Fruit fly (Drosophila melanogaster) whole organism, embryonic: ENCODE data around the gene mbm.
A peak's percentile ranks its signal among the peaks of the same experiment; 100 is the strongest.

Experiments used
- B-H1 ChIP-seq: fragments of 200-800 bp; sonication (Bioruptor generic); IDR thresholded peaks from 3 replicates; pipeline ENCODE4 v1.3.6; 2022; ENCODE audit warnings: missing biosample characterization, missing genetic modification characterization
- Bdp1 ChIP-seq: fragments of 200-800 bp; sonication (Bioruptor generic); optimal IDR thresholded peaks from 3 replicates; lab custom pipeline; 2016; ENCODE audit warnings: missing biosample characterization, missing genetic modification characterization
- CG10431 ChIP-seq: fragments of 200-800 bp; sonication (Bioruptor generic); optimal IDR thresholded peaks from 3 replicates; lab custom pipeline; 2018; ENCODE audit warnings: missing biosample characterization, mild to moderate bottlenecking, missing genetic modification characterization
- CG11398 ChIP-seq: fragments of 200-800 bp; sonication (Bioruptor generic); optimal IDR thresholded peaks from 2 replicates; lab custom pipeline; 2016; ENCODE audit warnings: missing biosample characterization, missing genetic modification characterization
- CG12659 ChIP-seq: fragments of 200-800 bp; sonication (Bioruptor generic); optimal IDR thresholded peaks from 3 replicates; lab custom pipeline; 2017; ENCODE audit warnings: mild to moderate bottlenecking, missing biosample characterization, missing genetic modification reagents, missing genetic modification characterization
- CG12769 ChIP-seq: fragments of 200-800 bp; sonication (Bioruptor generic); optimal IDR thresholded peaks from 2 replicates; lab custom pipeline; 2019; ENCODE audit warnings: missing biosample characterization, mild to moderate bottlenecking, missing genetic modification characterization, moderate library complexity
- CG13775 ChIP-seq: fragments of 200-800 bp; sonication (Bioruptor generic); optimal IDR thresholded peaks from 3 replicates; lab custom pipeline; 2017; ENCODE audit warnings: missing biosample characterization, mild to moderate bottlenecking, missing genetic modification characterization
- CG14860 ChIP-seq: fragments of 200-800 bp; sonication (Bioruptor generic); IDR thresholded peaks from 3 replicates; pipeline ENCODE4 v1.3.6; 2022; ENCODE audit warnings: missing biosample characterization, missing genetic modification characterization; ENCODE audit not compliant: partially characterized antibody
- CG14965 ChIP-seq: fragments of 200-800 bp; sonication (Bioruptor generic); optimal IDR thresholded peaks from 2 replicates; lab custom pipeline; 2016; ENCODE audit warnings: missing biosample characterization, missing genetic modification characterization, borderline replicate concordance
- CG15514 ChIP-seq: fragments of 200-800 bp; sonication (Bioruptor generic); optimal IDR thresholded peaks from 3 replicates; lab custom pipeline; 2017; ENCODE audit warnings: missing biosample characterization, missing genetic modification characterization, mild to moderate bottlenecking, moderate library complexity, missing genetic modification reagents
- CG16815 ChIP-seq: fragments of 200-800 bp; sonication (Bioruptor generic); optimal IDR thresholded peaks from 3 replicates; lab custom pipeline; 2017; ENCODE audit warnings: missing biosample characterization, mild to moderate bottlenecking, missing genetic modification characterization
- CG31365 ChIP-seq: fragments of 200-800 bp; sonication (Bioruptor generic); optimal IDR thresholded peaks from 2 replicates; lab custom pipeline; 2018; ENCODE audit warnings: missing biosample characterization, mild to moderate bottlenecking, missing genetic modification characterization
- CG32767 ChIP-seq: fragments of 200-800 bp; sonication (Bioruptor generic); IDR thresholded peaks from 2 replicates; pipeline ENCODE4 v1.3.6; 2022; ENCODE audit warnings: missing biosample characterization, missing genetic modification characterization
- CG34376 ChIP-seq: fragments of 200-800 bp; sonication (Bioruptor generic); optimal IDR thresholded peaks from 2 replicates; lab custom pipeline; 2018; ENCODE audit warnings: missing biosample characterization, mild to moderate bottlenecking, missing genetic modification characterization
- CG7556 ChIP-seq: fragments of 200-800 bp; sonication (Bioruptor generic); optimal IDR thresholded peaks from 2 replicates; lab custom pipeline; 2017; ENCODE audit warnings: missing biosample characterization, mild to moderate bottlenecking, missing genetic modification characterization
- CG9437 ChIP-seq: fragments of 200-800 bp; sonication (Bioruptor generic); optimal IDR thresholded peaks from 2 replicates; lab custom pipeline; 2018; ENCODE audit warnings: missing biosample characterization, mild to moderate bottlenecking, missing genetic modification characterization
- CG9876 ChIP-seq: fragments of 200-800 bp; sonication (Bioruptor generic); optimal IDR thresholded peaks from 2 replicates; lab custom pipeline; 2016; ENCODE audit warnings: missing biosample characterization, missing genetic modification characterization
- D ChIP-seq, 2 experiments: fragments of 200-800 bp in 1 of 2; fragments of >200 bp in 1 of 2; sonication (Bioruptor generic) in 1 of 2; optimal IDR thresholded peaks; 2 replicates in 1 of 2; 3 replicates in 1 of 2; lab custom pipeline; 2017; ENCODE audit warnings: mild to moderate bottlenecking in 1 of 2, missing biosample characterization in 1 of 2, missing genetic modification characterization in 1 of 2, missing genetic modification reagents in 1 of 2
- Dad ChIP-seq: fragments of 200-800 bp; sonication (Bioruptor generic); optimal IDR thresholded peaks from 3 replicates; lab custom pipeline; 2016; ENCODE audit warnings: missing biosample characterization, missing genetic modification characterization
- Deaf1 ChIP-seq: fragments of 200-800 bp; optimal IDR thresholded peaks from 3 replicates; lab custom pipeline; 2019; ENCODE audit warnings: missing biosample characterization, mild to moderate bottlenecking, missing genetic modification characterization, moderate library complexity
- MBD-R2 ChIP-seq: fragments of 200-800 bp; sonication (Bioruptor generic); IDR thresholded peaks from 2 replicates; pipeline ENCODE4 v1.3.6; 2022; ENCODE audit warnings: missing biosample characterization, missing genetic modification characterization
- Mrtf ChIP-seq: fragments of 200-800 bp; sonication (Bioruptor generic); IDR thresholded peaks from 3 replicates; pipeline ENCODE4 v1.3.6; 2022; ENCODE audit warnings: missing biosample characterization, missing genetic modification characterization
- NC2β ChIP-seq: fragments of 200-800 bp; sonication (Bioruptor generic); optimal IDR thresholded peaks from 2 replicates; lab custom pipeline; 2016; ENCODE audit warnings: missing biosample characterization, missing genetic modification characterization
- Nf-YA ChIP-seq: fragments of 200-800 bp; sonication (Bioruptor generic); IDR thresholded peaks from 2 replicates; pipeline ENCODE4 v1.3.6; 2022; ENCODE audit warnings: missing biosample characterization, missing genetic modification characterization
- NfI ChIP-seq: fragments of 200-800 bp; sonication (Bioruptor generic); optimal IDR thresholded peaks from 3 replicates; lab custom pipeline; 2018; ENCODE audit warnings: missing biosample characterization, mild to moderate bottlenecking, missing genetic modification characterization, moderate library complexity
- Optix ChIP-seq: fragments of 200-800 bp; sonication (Bioruptor generic); IDR thresholded peaks from 3 replicates; pipeline ENCODE4 v1.3.6; 2022; ENCODE audit warnings: missing biosample characterization, missing genetic modification characterization
- Xrp1 ChIP-seq: fragments of 200-800 bp; sonication (Bioruptor generic); IDR thresholded peaks from 2 replicates; pipeline ENCODE4 v1.3.6; 2022; ENCODE audit warnings: missing biosample characterization, missing genetic modification characterization
- bowl ChIP-seq: fragments of 200-800 bp; sonication (Bioruptor generic); IDR thresholded peaks from 2 replicates; pipeline ENCODE4 v1.3.6; 2022; ENCODE audit warnings: missing biosample characterization, missing genetic modification characterization
- bsh ChIP-seq, 2 experiments: fragments of 200-800 bp; sonication (Bioruptor generic); optimal IDR thresholded peaks; 2 replicates each; lab custom pipeline; 2017 to 2018; ENCODE audit warnings: mild to moderate bottlenecking in 2 of 2, missing biosample characterization in 2 of 2, missing genetic modification characterization in 2 of 2, moderate library complexity in 1 of 2
- btn ChIP-seq: fragments of 200-800 bp; sonication (Bioruptor generic); optimal IDR thresholded peaks from 2 replicates; lab custom pipeline; 2016; ENCODE audit warnings: missing biosample characterization, missing genetic modification characterization
- chinmo ChIP-seq: fragments of 200-800 bp; sonication (Bioruptor generic); IDR thresholded peaks from 4 replicates; pipeline ENCODE4 v1.3.6; 2022; ENCODE audit warnings: missing biosample characterization, missing genetic modification characterization; ENCODE audit not compliant: partially characterized antibody
- danr ChIP-seq: fragments of 200-800 bp; sonication (Bioruptor generic); IDR thresholded peaks from 2 replicates; pipeline ENCODE4 v1.3.6; 2022; ENCODE audit warnings: missing biosample characterization, missing genetic modification characterization
- fd3F ChIP-seq: fragments of 200-800 bp; sonication (Bioruptor generic); optimal IDR thresholded peaks from 2 replicates; lab custom pipeline; 2018; ENCODE audit warnings: missing biosample characterization, mild to moderate bottlenecking, missing genetic modification characterization, moderate library complexity
- fru ChIP-seq: fragments of >200 bp; optimal IDR thresholded peaks from 2 replicates; lab custom pipeline; 2017
- jigr1 ChIP-seq: fragments of 200-800 bp; sonication (Bioruptor generic); IDR thresholded peaks from 3 replicates; pipeline ENCODE4 v1.3.6; 2022; ENCODE audit warnings: missing biosample characterization, missing genetic modification characterization
- lbe ChIP-seq: fragments of 200-800 bp; sonication (Bioruptor generic); optimal IDR thresholded peaks from 2 replicates; lab custom pipeline; 2016; ENCODE audit warnings: missing biosample characterization, mild to moderate bottlenecking, missing genetic modification characterization
- mirr ChIP-seq: fragments of 200-800 bp; sonication (Bioruptor generic); optimal IDR thresholded peaks from 3 replicates; lab custom pipeline; 2018; ENCODE audit warnings: missing biosample characterization, mild to moderate bottlenecking, missing genetic modification characterization
- nerfin-2 ChIP-seq: fragments of 200-800 bp; sonication (Bioruptor generic); IDR thresholded peaks from 2 replicates; pipeline ENCODE4 v1.3.6; 2022; ENCODE audit warnings: missing biosample characterization, missing genetic modification characterization; ENCODE audit not compliant: partially characterized antibody
- nmo ChIP-seq: fragments of 200-800 bp; sonication (Bioruptor generic); optimal IDR thresholded peaks from 2 replicates; lab custom pipeline; 2018; ENCODE audit warnings: missing biosample characterization, mild to moderate bottlenecking, missing genetic modification characterization, moderate library complexity
- oc ChIP-seq: fragments of 200-800 bp; sonication (Bioruptor generic); optimal IDR thresholded peaks from 2 replicates; lab custom pipeline; 2018; ENCODE audit warnings: missing biosample characterization, mild to moderate bottlenecking, missing genetic modification characterization, moderate library complexity
- org-1 ChIP-seq: fragments of 200-800 bp; sonication (Bioruptor generic); optimal IDR thresholded peaks from 2 replicates; lab custom pipeline; 2017; ENCODE audit warnings: missing biosample characterization, missing genetic modification characterization
- ro ChIP-seq: fragments of 200-800 bp; sonication (Bioruptor generic); IDR thresholded peaks from 2 replicates; pipeline ENCODE4 v1.3.6; 2022; ENCODE audit warnings: missing biosample characterization, missing genetic modification characterization
- sisA ChIP-seq: fragments of 200-800 bp; sonication (Bioruptor generic); IDR thresholded peaks from 2 replicates; pipeline ENCODE4 v1.3.6; 2022; ENCODE audit warnings: missing biosample characterization, missing genetic modification characterization
- slbo ChIP-seq: fragments of 200-800 bp; sonication (Bioruptor generic); IDR thresholded peaks from 2 replicates; pipeline ENCODE4 v1.3.6; 2022; ENCODE audit warnings: missing biosample characterization, missing genetic modification characterization
- slou ChIP-seq: fragments of 200-800 bp; sonication (Bioruptor generic); optimal IDR thresholded peaks from 3 replicates; lab custom pipeline; 2016; ENCODE audit warnings: missing biosample characterization, missing genetic modification characterization
- sug ChIP-seq: fragments of 200-800 bp; optimal IDR thresholded peaks from 2 replicates; lab custom pipeline; 2019; ENCODE audit warnings: missing biosample characterization, mild to moderate bottlenecking, missing genetic modification characterization, moderate library complexity
- ttk ChIP-seq: fragments of 200-800 bp; sonication (Bioruptor generic); IDR thresholded peaks from 2 replicates; pipeline ENCODE4 v2.1.2; 2022; ENCODE audit warnings: missing biosample characterization, missing genetic modification characterization
- zf30C ChIP-seq: fragments of 200-800 bp; sonication (Bioruptor generic); optimal IDR thresholded peaks from 3 replicates; lab custom pipeline; 2018; ENCODE audit warnings: missing biosample characterization, mild to moderate bottlenecking, missing genetic modification characterization
- zfh2 ChIP-seq: fragments of 200-800 bp; sonication (Bioruptor generic); optimal IDR thresholded peaks from 2 replicates; lab custom pipeline; 2016; ENCODE audit warnings: missing biosample characterization, missing genetic modification characterization

mbm gene

dm6 chr2L:300877-301706 is 27.6 kb upstream of the mbm start (continued):
- TF ChIP-seq bowl = no peak
- TF ChIP-seq CG34376 (GFP tag; lab: Kevin White, UChicago) = peak; percentile 91
- 0 out of 4 replicates have a peak, but pooled peaks have one; percentile 35 for TF ChIP-seq chinmo (GFP tag; lab: Robert Waterston, UW)
- no peak for TF ChIP-seq Bdp1 (GFP tag; lab: Kevin White, UChicago)
- TF ChIP-seq CG31365 (tag; lab: Kevin White, UChicago) = no peak
- TF ChIP-seq CG15514 (GFP tag; lab: Kevin White, UChicago) = no peak
- TF ChIP-seq Mrtf (GFP tag; lab: Robert Waterston, UW) = no peak
- no peak for TF ChIP-seq CG9876 (GFP tag; lab: Kevin White, UChicago)
- no peak for TF ChIP-seq ro (GFP tag; lab: Robert Waterston, UW)
- no peak for TF ChIP-seq CG7556 (GFP tag; lab: Kevin White, UChicago)
- TF ChIP-seq CG16815 (GFP tag; lab: Kevin White, UChicago) = no peak
- no peak for TF ChIP-seq slou
- TF ChIP-seq nerfin-2 (GFP tag; lab: Robert Waterston, UW) = no peak
- no peak for TF ChIP-seq NfI
- TF ChIP-seq Xrp1 = no peak
- TF ChIP-seq org-1 (GFP tag; lab: Kevin White, UChicago) = no peak
- no peak for TF ChIP-seq CG11398 (GFP tag; lab: Kevin White, UChicago)
- no peak for TF ChIP-seq lbe (GFP tag; lab: Kevin White, UChicago)
- no peak for TF ChIP-seq CG10431 (GFP tag; lab: Kevin White, UChicago)
- no peak for TF ChIP-seq CG13775 (GFP tag; lab: Kevin White, UChicago)
- TF ChIP-seq CG9437 (GFP tag; lab: Kevin White, UChicago) = no peak
- no peak for TF ChIP-seq fd3F (GFP tag; lab: Kevin White, UChicago)
- TF ChIP-seq nmo (GFP tag; lab: Kevin White, UChicago) = no peak
- no peak for TF ChIP-seq jigr1 (GFP tag; lab: Robert Waterston, UW)
- no peak for TF ChIP-seq Dad
- peak; percentile 77 for TF ChIP-seq sug (tag; lab: Kevin White, UChicago)
- TF ChIP-seq Deaf1 (tag; lab: Kevin White, UChicago) = peak; percentile 67
- no peak for TF ChIP-seq Nf-YA
- TF ChIP-seq B-H1 (GFP tag; lab: Robert Waterston, UW) = no peak
- no peak for TF ChIP-seq bsh (GFP tag; optimal IDR thresholded peaks at IDR 0.05; lab: Kevin White, UChicago)
- no peak for TF ChIP-seq sisA (GFP tag; lab: Robert Waterston, UW)
- TF ChIP-seq btn = no peak
- peak; percentile 18; the same call in 1 of the 2 replicates for TF ChIP-seq slbo (GFP tag; lab: Robert Waterston, UW)
- no peak for TF ChIP-seq fru
- no peak for TF ChIP-seq D (optimal IDR thresholded peaks at IDR 0.05; lab: Kevin White, UChicago)
- no peak for TF ChIP-seq D (GFP tag; optimal IDR thresholded peaks at IDR 0.05; lab: Kevin White, UChicago)
- TF ChIP-seq zfh2 (GFP tag; lab: Kevin White, UChicago) = no peak
- no peak for TF ChIP-seq MBD-R2
- no peak for TF ChIP-seq CG14965 (GFP tag; lab: Kevin White, UChicago)
- peak; percentile 63 for TF ChIP-seq mirr (GFP tag; lab: Kevin White, UChicago)
- TF ChIP-seq CG14860 = no peak
- TF ChIP-seq NC2β (GFP tag; lab: Kevin White, UChicago) = no peak
- TF ChIP-seq zf30C (GFP tag; lab: Kevin White, UChicago) = no peak
- no peak for TF ChIP-seq CG32767 (GFP tag; lab: Robert Waterston, UW)
- no peak for TF ChIP-seq Optix (GFP tag; lab: Robert Waterston, UW)
- TF ChIP-seq CG12769 (tag; lab: Kevin White, UChicago) = no peak
- no peak for TF ChIP-seq oc (tag; lab: Kevin White, UChicago)
- TF ChIP-seq CG12659 (GFP tag; lab: Kevin White, UChicago) = no peak
- TF ChIP-seq ttk (GFP tag; lab: Robert Waterston, UW) = no peak
- TF ChIP-seq danr (GFP tag; lab: Robert Waterston, UW) = no peak
